Worm (Caenorhabditis elegans): ENCODE results near the gene F14H8.4.
A peak's percentile ranks its signal among the peaks of the same experiment; 100 is the strongest.

Gene F14H8.4

DNA sequence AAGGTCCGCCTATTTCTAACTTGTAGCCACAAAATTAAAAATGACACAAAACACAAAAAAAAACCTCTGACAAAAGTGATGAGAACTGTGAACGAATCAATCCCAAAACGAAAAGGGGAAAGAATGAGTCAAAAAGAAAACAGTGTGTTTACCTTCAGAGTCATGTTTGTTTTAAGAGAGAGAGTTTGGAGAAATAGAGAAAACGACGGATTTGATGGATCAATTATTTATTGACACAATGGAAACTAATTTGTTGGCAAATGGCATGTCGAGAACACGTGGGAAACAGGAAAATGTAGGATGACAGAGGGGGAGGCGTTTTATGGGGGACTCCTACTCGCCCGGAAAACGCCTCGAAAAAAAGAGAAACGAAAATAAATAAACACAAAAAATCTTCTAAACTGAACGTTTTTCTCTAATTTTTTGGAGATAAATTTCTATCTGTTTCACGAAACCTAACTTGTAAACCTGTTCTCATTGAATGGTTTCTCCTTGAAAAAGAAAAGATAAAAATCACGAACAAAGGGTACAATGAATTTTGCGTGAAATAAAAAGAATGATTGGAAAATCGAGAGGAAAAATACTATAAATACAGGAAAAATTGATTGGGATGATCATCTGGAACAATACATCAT is 6.7 kb upstream of the F14H8.4 start (continued):
- no peak for TF ChIP-seq F49E8.2 (tag; optimal IDR thresholded peaks at IDR 0.05; ENCODE audit: borderline replicate concordance)
- TF ChIP-seq tag-97 (GFP tag; IDR thresholded peaks at IDR 0.05) = no peak
- TF ChIP-seq php-3 (GFP tag; IDR thresholded peaks at IDR 0.05) = no peak
- peak; percentile 1 for TF ChIP-seq mxl-3 (GFP tag; optimal IDR thresholded peaks at IDR 0.05)
- TF ChIP-seq ama-1 (optimal IDR thresholded peaks at IDR 0.05) = no peak

DNA sequence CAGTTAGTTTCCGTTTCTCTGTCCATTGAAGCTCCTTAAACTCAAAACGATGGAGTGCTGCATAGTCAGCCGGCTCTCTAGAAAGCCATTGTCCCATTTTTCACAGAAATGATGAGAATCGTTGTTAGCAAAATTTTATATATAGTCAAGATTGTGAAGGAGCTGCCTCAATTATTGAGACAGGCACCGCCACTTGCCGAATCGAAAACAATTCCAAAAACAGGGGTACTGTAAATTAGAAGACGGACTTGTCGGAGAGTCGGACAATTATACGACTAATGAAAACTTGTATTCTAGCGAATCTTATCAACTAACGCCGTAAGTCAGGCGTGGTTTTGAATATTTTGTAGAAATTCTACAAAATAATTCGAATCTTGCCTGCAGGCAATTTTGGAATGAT is 3.4 kb upstream of the F14H8.4 start, which contains the start of gene F14H8.2:
Gene F14H8.2, minus strand, starts transcription at position 101 of the 400 bp plus-strand sequence.
- TF ChIP-seq lin-38 (GFP tag; IDR thresholded peaks at IDR 0.05) = no peak
- TF ChIP-seq F26F4.8 (GFP tag; conservative IDR thresholded peaks at IDR 0.05) = no peak
- no peak for TF ChIP-seq tag-97 (GFP tag; IDR thresholded peaks at IDR 0.05)
- TF ChIP-seq egl-43 (GFP tag; IDR thresholded peaks at IDR 0.05) = no peak
- no peak for TF ChIP-seq ceh-44 (GFP tag; IDR thresholded peaks at IDR 0.05)
- TF ChIP-seq mxl-3 (GFP tag; optimal IDR thresholded peaks at IDR 0.05) = no peak
- TF ChIP-seq nhr-28 (tag; optimal IDR thresholded peaks at IDR 0.05) = no peak
- no peak for TF ChIP-seq T20F7.1 (GFP tag; optimal IDR thresholded peaks at IDR 0.05)
- TF ChIP-seq spr-3 (GFP tag; optimal IDR thresholded peaks at IDR 0.05) = no peak
- no peak for TF ChIP-seq mep-1 (tag; optimal IDR thresholded peaks at IDR 0.05)
- TF ChIP-seq sdz-12 (GFP tag; optimal IDR thresholded peaks at IDR 0.05) = no peak
- TF ChIP-seq gei-8 (GFP tag; optimal IDR thresholded peaks at IDR 0.05) = no peak
- TF ChIP-seq madf-5 (GFP tag; IDR thresholded peaks at IDR 0.05) = no peak
- no peak for TF ChIP-seq pha-4 (GFP tag; IDR thresholded peaks at IDR 0.05)
- TF ChIP-seq pha-4 (tag; optimal IDR thresholded peaks at IDR 0.05) = no peak
- TF ChIP-seq nhr-237 (tag; optimal IDR thresholded peaks at IDR 0.05) = no peak
- no peak for TF ChIP-seq ztf-7 (tag; optimal IDR thresholded peaks at IDR 0.05)
- TF ChIP-seq hlh-30 (tag; optimal IDR thresholded peaks at IDR 0.05; ENCODE audit: insufficient read depth) = no peak
- no peak for TF ChIP-seq jun-1 (tag; optimal IDR thresholded peaks at IDR 0.05)
- TF ChIP-seq dve-1 (tag; optimal IDR thresholded peaks at IDR 0.05; ENCODE audit: insufficient read depth) = no peak

DNA sequence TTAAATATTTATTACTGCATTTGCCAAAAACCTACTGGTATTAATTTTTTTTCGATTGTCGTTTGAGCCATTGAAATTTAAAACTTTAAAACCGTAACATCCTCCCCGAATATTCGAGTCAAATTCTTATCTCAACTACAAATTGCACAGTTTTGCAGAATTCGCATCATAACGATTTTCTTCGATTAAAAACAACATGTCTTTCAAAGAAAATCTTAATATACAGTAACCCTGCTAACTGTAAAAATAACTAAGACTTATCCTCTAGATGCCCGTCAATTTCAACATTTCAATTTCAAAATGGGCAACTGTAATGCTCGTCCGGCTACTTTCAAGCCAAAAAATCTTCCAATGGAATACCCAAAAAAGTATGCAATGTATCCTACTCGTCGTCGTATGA is 2.9 kb upstream of the F14H8.4 start, which contains the start of gene F14H8.5:
Gene F14H8.5, plus strand, starts transcription at position 301 of the 400 bp plus-strand sequence.
- TF ChIP-seq egl-43 (GFP tag; IDR thresholded peaks at IDR 0.05) (no peak), Y75B8A.6 (GFP tag; IDR thresholded peaks at IDR 0.05) (no peak), zfp-2 (tag; optimal IDR thresholded peaks at IDR 0.05) (no peak), rbr-2 (tag; optimal IDR thresholded peaks at IDR 0.05) (no peak), T26A8.4 (GFP tag; IDR thresholded peaks at IDR 0.05) (no peak), egl-27 (tag; optimal IDR thresholded peaks at IDR 0.05) (no peak), dve-1 (tag; optimal IDR thresholded peaks at IDR 0.05; ENCODE audit: insufficient read depth) (no peak), mes-2 (tag; optimal IDR thresholded peaks at IDR 0.05; ENCODE audit: poor library complexity, severe bottlenecking) (no peak)

DNA sequence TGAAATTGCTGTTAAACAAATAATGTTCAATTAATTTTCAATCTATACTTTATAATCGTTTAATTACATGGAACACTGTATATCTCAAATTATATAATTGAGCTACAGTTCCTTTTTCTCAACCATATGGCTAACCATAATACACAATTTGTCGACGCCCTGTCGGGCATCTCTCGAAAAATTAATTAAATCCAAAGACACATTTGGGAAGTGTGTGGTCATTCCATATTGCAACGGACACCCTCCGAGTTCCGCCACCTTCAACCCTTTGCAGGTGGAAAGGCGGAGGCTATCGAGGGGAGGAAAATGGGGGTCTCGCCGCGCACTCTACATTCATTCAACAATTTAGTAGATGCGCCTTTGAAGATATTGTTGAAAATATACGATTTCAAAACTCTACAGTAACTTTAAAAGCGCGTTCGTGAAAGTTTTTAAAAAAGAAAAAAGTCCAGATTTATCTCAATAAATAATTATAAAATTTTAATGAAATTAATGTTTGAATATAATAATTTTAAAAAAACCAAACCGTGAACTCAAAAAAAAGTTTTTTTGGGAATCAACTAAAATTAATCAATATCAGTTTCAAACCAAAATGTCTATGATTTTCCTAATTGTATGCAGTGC is 5.4 kb downstream of the F14H8.4 start, which contains the start of gene F14H8.8:
Gene F14H8.8, plus strand, starts transcription at position 574 of the 624 bp plus-strand sequence.
- TF ChIP-seq hlh-11 (tag; optimal IDR thresholded peaks at IDR 0.05) (no peak), hif-1 (tag; optimal IDR thresholded peaks at IDR 0.05) (no peak), dmd-6 (GFP tag; IDR thresholded peaks at IDR 0.05) (no peak), egl-43 (GFP tag; IDR thresholded peaks at IDR 0.05) (0 out of 2 replicates have a peak, but pooled peaks have one; percentile 39), nhr-111 (GFP tag; optimal IDR thresholded peaks at IDR 0.05) (no peak), F10B5.3 (tag; optimal IDR thresholded peaks at IDR 0.05) (no peak), hlh-30 (tag; optimal IDR thresholded peaks at IDR 0.05; ENCODE audit: insufficient read depth) (no peak), lin-38 (GFP tag; IDR thresholded peaks at IDR 0.05) (peak; percentile 60), Y48G9A.11 (GFP tag; IDR thresholded peaks at IDR 0.05) (peak; percentile 49; the same call in 1 of the 2 replicates), php-3 (GFP tag; IDR thresholded peaks at IDR 0.05) (no peak), snpc-1.2 (GFP tag; IDR thresholded peaks at IDR 0.05) (peak; percentile 77), daf-16 (GFP tag; optimal IDR thresholded peaks at IDR 0.05) (no peak), daf-16 (tag; optimal IDR thresholded peaks at IDR 0.05) (no peak), F49E8.2 (tag; optimal IDR thresholded peaks at IDR 0.05; ENCODE audit: borderline replicate concordance) (peak; percentile 80), tra-1 (GFP tag; IDR thresholded peaks at IDR 0.05) (no peak), pha-4 (GFP tag; IDR thresholded peaks at IDR 0.05) (no peak), pha-4 (tag; optimal IDR thresholded peaks at IDR 0.05) (no peak), sdz-12 (GFP tag; optimal IDR thresholded peaks at IDR 0.05) (no peak), ztf-7 (tag; optimal IDR thresholded peaks at IDR 0.05) (no peak), nhr-6 (tag; optimal IDR thresholded peaks at IDR 0.05) (peak; percentile 41), daf-12 (tag; optimal IDR thresholded peaks at IDR 0.05) (no peak), set-16 (GFP tag; IDR thresholded peaks at IDR 0.05) (no peak), daf-19 (GFP tag; conservative IDR thresholded peaks at IDR 0.05) (no peak)

All from whole organism, L4 larva.